Worm (Caenorhabditis elegans) whole organism, L4 larva: ENCODE results near the gene puf-7.
A peak's percentile ranks its signal among the peaks of the same experiment; 100 is the strongest.
"Not testable (repeated sequence)": the region's sequence is repeated elsewhere in the genome, so short reads cannot be mapped to it uniquely, and the experiment has no call there.

Experiments
- F10B5.3 ChIP-seq: sonication (generic microtip); optimal IDR thresholded peaks from 2 replicates; lab custom pipeline; 2016; ENCODE audit warnings: mild to moderate bottlenecking, missing genetic modification characterization, missing compliant biosample characterization
- F49E8.2 ChIP-seq: sonication (generic microtip); optimal IDR thresholded peaks from 2 replicates; lab custom pipeline; 2016; ENCODE audit warnings: missing compliant biosample characterization, mild to moderate bottlenecking, missing genetic modification characterization, borderline replicate concordance
- T26A8.4 ChIP-seq: fragments of 200-800 bp; sonication (Bioruptor generic); IDR thresholded peaks from 2 replicates; pipeline ENCODE4 v1.3.6; 2022; ENCODE audit warnings: missing genetic modification characterization, missing compliant biosample characterization
- ZK546.5 ChIP-seq, 2 experiments: sonication (generic microtip); optimal IDR thresholded peaks; 2 replicates each; lab custom pipeline; 2017; ENCODE audit warnings: missing biosample characterization in 2 of 2, missing genetic modification characterization in 2 of 2
- aha-1 ChIP-seq: fragments of 150-350 bp; peaks from one replicate; lab custom pipeline; 2014; ENCODE audit warnings: missing biosample characterization, missing genetic modification characterization
- arid-1 ChIP-seq: fragments of 200-800 bp; sonication (Bioruptor generic); conservative IDR thresholded peaks from 2 replicates; pipeline ENCODE4 v1.3.6; 2022; ENCODE audit warnings: missing genetic modification reagents, missing genetic modification characterization, missing compliant biosample characterization
- attf-4 ChIP-seq: sonication (generic microtip); optimal IDR thresholded peaks from 3 replicates; lab custom pipeline; 2017; ENCODE audit warnings: missing biosample characterization, missing genetic modification characterization
- ceh-20 ChIP-seq: fragments of 200-800 bp; sonication (Bioruptor generic); IDR thresholded peaks from 2 replicates; pipeline ENCODE4 v1.3.6; 2022; ENCODE audit warnings: missing genetic modification reagents, missing genetic modification characterization, missing compliant biosample characterization
- ceh-44 ChIP-seq: fragments of 200-800 bp; sonication (Bioruptor generic); IDR thresholded peaks from 2 replicates; pipeline ENCODE4 v1.3.6; 2022; ENCODE audit warnings: missing genetic modification reagents, missing genetic modification characterization, missing compliant biosample characterization
- ceh-62 ChIP-seq: sonication (generic microtip); optimal IDR thresholded peaks from 2 replicates; lab custom pipeline; 2017; ENCODE audit warnings: missing biosample characterization, missing genetic modification characterization
- ces-1 ChIP-seq: fragments of 150-350 bp; sonication (generic microtip); optimal IDR thresholded peaks from 4 replicates; lab custom pipeline; 2014; ENCODE audit warnings: missing biosample characterization, missing genetic modification reagents, missing genetic modification characterization
- daf-12 ChIP-seq: fragments of 150-350 bp; optimal IDR thresholded peaks from 2 replicates; lab custom pipeline; 2014; ENCODE audit warnings: missing biosample characterization, missing genetic modification reagents, missing genetic modification characterization
- daf-16 ChIP-seq, 3 experiments: sonication (generic microtip); optimal IDR thresholded peaks; 2 replicates each; lab custom pipeline; 2016 to 2017; ENCODE audit warnings: missing genetic modification characterization in 3 of 3, missing genetic modification reagents in 3 of 3, mild to moderate bottlenecking in 2 of 3, missing compliant biosample characterization in 2 of 3, missing biosample characterization in 1 of 3, moderate library complexity in 1 of 3
- daf-19 ChIP-seq: fragments of 200-800 bp; sonication (Bioruptor generic); conservative IDR thresholded peaks from 2 replicates; pipeline ENCODE4 v1.3.6; 2022; ENCODE audit warnings: missing genetic modification characterization, missing compliant biosample characterization
- egl-27 ChIP-seq: sonication (generic microtip); optimal IDR thresholded peaks from 3 replicates; lab custom pipeline; 2017; ENCODE audit warnings: missing biosample characterization, missing genetic modification reagents, missing genetic modification characterization
- egl-43 ChIP-seq: fragments of 200-800 bp; sonication (Bioruptor generic); IDR thresholded peaks from 2 replicates; pipeline ENCODE4 v1.3.6; 2022; ENCODE audit warnings: missing genetic modification reagents, missing genetic modification characterization, missing compliant biosample characterization
- fos-1 ChIP-seq: fragments of 150-350 bp; optimal IDR thresholded peaks from 2 replicates; lab custom pipeline; 2014; ENCODE audit warnings: missing biosample characterization, missing genetic modification characterization
- hif-1 ChIP-seq, 2 experiments: sonication (generic microtip); optimal IDR thresholded peaks; 2 replicates each; lab custom pipeline; 2016 to 2017; ENCODE audit warnings: missing compliant biosample characterization in 2 of 2, missing genetic modification characterization in 2 of 2, missing genetic modification reagents in 2 of 2, missing genotype in 2 of 2, mild to moderate bottlenecking in 1 of 2
- hlh-30 ChIP-seq: sonication (generic microtip); optimal IDR thresholded peaks from 2 replicates; lab custom pipeline; 2017; ENCODE audit warnings: antibody characterized with exemption, mild to moderate bottlenecking, missing genetic modification characterization, missing compliant biosample characterization; ENCODE audit not compliant: insufficient read depth
- hmg-1.1 ChIP-seq: fragments of 200-800 bp; sonication (Bioruptor generic); IDR thresholded peaks from 2 replicates; pipeline ENCODE4 v1.3.6; 2022; ENCODE audit warnings: missing genetic modification reagents, missing genetic modification characterization, missing compliant biosample characterization
- jun-1 ChIP-seq: fragments of 150-350 bp; optimal IDR thresholded peaks from 2 replicates; lab custom pipeline; 2014; ENCODE audit warnings: missing biosample characterization, missing genetic modification reagents, missing genetic modification characterization
- lin-29 ChIP-seq: fragments of 200-800 bp; sonication (Bioruptor generic); IDR thresholded peaks from 2 replicates; pipeline ENCODE4 v1.3.6; 2022; ENCODE audit warnings: missing genetic modification reagents, missing genetic modification characterization, missing compliant biosample characterization
- mep-1 ChIP-seq: fragments of 150-350 bp; sonication (generic microtip); optimal IDR thresholded peaks from 3 replicates; lab custom pipeline; 2014; ENCODE audit warnings: missing biosample characterization, missing genetic modification characterization
- nhr-10 ChIP-seq: fragments of 150-350 bp; optimal IDR thresholded peaks from 2 replicates; lab custom pipeline; 2014; ENCODE audit warnings: missing biosample characterization, missing genetic modification characterization
- nhr-11 ChIP-seq: fragments of 150-350 bp; optimal IDR thresholded peaks from 2 replicates; lab custom pipeline; 2014; ENCODE audit warnings: missing biosample characterization, missing genetic modification characterization
- nhr-25 ChIP-seq: sonication (generic microtip); optimal IDR thresholded peaks from 2 replicates; lab custom pipeline; 2017; ENCODE audit warnings: missing genetic modification characterization, mild to moderate bottlenecking, missing compliant biosample characterization, antibody characterized with exemption, moderate library complexity, borderline replicate concordance; ENCODE audit not compliant: insufficient read depth
- nhr-41 ChIP-seq: fragments of 200-800 bp; sonication (Bioruptor generic); IDR thresholded peaks from 2 replicates; pipeline ENCODE4 v1.3.6; 2022; ENCODE audit warnings: missing genetic modification reagents, missing genetic modification characterization, missing compliant biosample characterization
- nhr-6 ChIP-seq: fragments of 150-350 bp; optimal IDR thresholded peaks from 2 replicates; lab custom pipeline; 2014; ENCODE audit warnings: missing biosample characterization, missing genetic modification characterization
- pha-4 ChIP-seq, 2 experiments: fragments of 150-350 bp in 1 of 2; fragments of 200-800 bp in 1 of 2; sonication (Bioruptor generic) in 1 of 2; IDR thresholded peaks in 1 of 2; optimal IDR thresholded peaks in 1 of 2; 2 replicates each; pipeline versions ENCODE4 v1.3.6 to Lab custom; 2014 to 2022; ENCODE audit warnings: missing genetic modification characterization in 2 of 2, missing genetic modification reagents in 2 of 2, missing biosample characterization in 1 of 2, missing compliant biosample characterization in 1 of 2
- rbr-2 ChIP-seq: sonication (generic microtip); optimal IDR thresholded peaks from 2 replicates; lab custom pipeline; 2016; ENCODE audit warnings: missing genotype, missing genetic modification characterization, missing compliant biosample characterization
- saeg-2 ChIP-seq: fragments of 200-800 bp; sonication (Bioruptor generic); IDR thresholded peaks from 2 replicates; pipeline ENCODE4 v1.3.6; 2022; ENCODE audit warnings: missing genetic modification reagents, missing genetic modification characterization, missing compliant biosample characterization
- snpc-4 ChIP-seq: fragments of 150-350 bp; optimal IDR thresholded peaks from 2 replicates; lab custom pipeline; 2014; ENCODE audit warnings: missing biosample characterization, missing genetic modification characterization
- unc-62 ChIP-seq, 3 experiments: fragments of 150-350 bp in 1 of 3; sonication (generic microtip); optimal IDR thresholded peaks in 2 of 3; peaks in 1 of 3; 1 replicate in 1 of 3; 2 replicates in 2 of 3; lab custom pipeline; 2014 to 2017; ENCODE audit warnings: missing biosample characterization in 3 of 3, missing genetic modification characterization in 3 of 3, missing genetic modification reagents in 3 of 3, missing genotype in 1 of 3
- zag-1 ChIP-seq: fragments of 150-350 bp; optimal IDR thresholded peaks from 2 replicates; lab custom pipeline; 2014; ENCODE audit warnings: missing biosample characterization, missing genetic modification characterization
- zfp-3 ChIP-seq: fragments of 200-800 bp; sonication (Bioruptor generic); conservative IDR thresholded peaks from 2 replicates; pipeline ENCODE4 v1.3.6; 2022; ENCODE audit warnings: missing genetic modification reagents, missing genetic modification characterization, missing compliant biosample characterization
- zip-2 ChIP-seq: fragments of 150-350 bp; optimal IDR thresholded peaks from 2 replicates; lab custom pipeline; 2014; ENCODE audit warnings: missing biosample characterization, missing genetic modification characterization

The puf-7 gene

ce11 chrIV:5491054-5491453 is 4.5 kb downstream of the puf-7 start, which contains the start of gene B0273.115:
B0273.115 (minus strand) TSS chrIV:5491154.
- not testable (repeated sequence) for TF ChIP-seq daf-19 (GFP tag; lab: Robert Waterston, UW); attf-4; nhr-41 (GFP tag; lab: Robert Waterston, UW)

ce11 chrIV:5492196-5492595 is 5.7 kb downstream of the puf-7 start:
- TF ChIP-seq zip-2 (tag; lab: Kevin White, UChicago) (no peak), unc-62 (GFP tag; optimal IDR thresholded peaks at IDR 0.05 in 1 of 2; lab: Kevin White, UChicago) (peak in 1 of 2 experiments; percentile 63), unc-62 (tag; optimal IDR thresholded peaks at IDR 0.05; lab: Kevin White, UChicago) (no peak)

ce11 chrIV:5493135-5493534 is 6.6 kb downstream of the puf-7 start:
- TF ChIP-seq aha-1 (no peak), daf-12 (tag; lab: Kevin White, UChicago) (no peak), F10B5.3 (tag; lab: Kevin White, UChicago) (no peak), daf-16 (GFP tag; optimal IDR thresholded peaks at IDR 0.05; lab: Kevin White, UChicago) (no peak), daf-16 (tag; optimal IDR thresholded peaks at IDR 0.05; lab: Kevin White, UChicago) (no peak), ZK546.5 (tag; optimal IDR thresholded peaks at IDR 0.05; lab: Kevin White, UChicago) (no peak), arid-1 (GFP tag; lab: Robert Waterston, UW) (no peak), lin-29 (GFP tag; lab: Robert Waterston, UW) (no peak), nhr-41 (GFP tag; lab: Robert Waterston, UW) (no peak), nhr-6 (tag; lab: Kevin White, UChicago) (no peak)

- no peak for TF ChIP-seq arid-1 (GFP tag; lab: Robert Waterston, UW)
- TF ChIP-seq ces-1 (GFP tag; lab: Kevin White, UChicago): no peak
- TF ChIP-seq zfp-3 (GFP tag; lab: Robert Waterston, UW): no peak
- no peak for TF ChIP-seq hlh-30 (tag; lab: Kevin White, UChicago)
- TF ChIP-seq daf-12 (tag; lab: Kevin White, UChicago): no peak
- no peak for TF ChIP-seq T26A8.4 (GFP tag; lab: Robert Waterston, UW)
- no peak for TF ChIP-seq nhr-11
- no peak for TF ChIP-seq daf-19 (GFP tag; lab: Robert Waterston, UW)
- no peak for TF ChIP-seq jun-1 (tag; lab: Kevin White, UChicago)
- TF ChIP-seq egl-27 (tag; lab: Kevin White, UChicago): no peak
- no peak for TF ChIP-seq F49E8.2
- TF ChIP-seq hmg-1.1 (GFP tag; lab: Robert Waterston, UW): no peak
These were observed 7.2 kb downstream of the puf-7 start, which contains the start of gene B0273.1 for ce11 chrIV:5493692-5494091. B0273.1 (plus strand) TSS chrIV:5493992.

- no peak for TF ChIP-seq ceh-62
- no peak for TF ChIP-seq nhr-10 (tag; lab: Kevin White, UChicago)
- no peak for TF ChIP-seq nhr-25 (tag; lab: Kevin White, UChicago)
- TF ChIP-seq zag-1 (tag; lab: Kevin White, UChicago): no peak
- peak in 1 of 2 experiments; percentile 77 for TF ChIP-seq unc-62 (GFP tag; optimal IDR thresholded peaks at IDR 0.05 in 1 of 2; lab: Kevin White, UChicago)
- no peak for TF ChIP-seq unc-62 (tag; optimal IDR thresholded peaks at IDR 0.05; lab: Kevin White, UChicago)
- no peak for TF ChIP-seq egl-43 (GFP tag; lab: Robert Waterston, UW)
- TF ChIP-seq fos-1 (tag; lab: Kevin White, UChicago): no peak
These were observed 7.6 kb downstream of the puf-7 start for ce11 chrIV:5494099-5494498.

ce11 chrIV:5501414-5501813 is 14.9 kb downstream of the puf-7 start:
- no peak for TF ChIP-seq snpc-4 (tag; lab: Kevin White, UChicago)
- no peak for TF ChIP-seq rbr-2
- TF ChIP-seq daf-16 (GFP tag; optimal IDR thresholded peaks at IDR 0.05; lab: Kevin White, UChicago): no peak
- TF ChIP-seq daf-16 (tag; optimal IDR thresholded peaks at IDR 0.05; lab: Kevin White, UChicago): no peak
- no peak for TF ChIP-seq hif-1 (tag; optimal IDR thresholded peaks at IDR 0.05; lab: Kevin White, UChicago)
- TF ChIP-seq saeg-2 (GFP tag; lab: Robert Waterston, UW): no peak
- TF ChIP-seq pha-4 (GFP tag; IDR thresholded peaks at IDR 0.05; lab: Robert Waterston, UW): no peak
- no peak for TF ChIP-seq pha-4 (tag; optimal IDR thresholded peaks at IDR 0.05; lab: Kevin White, UChicago)
- no peak for TF ChIP-seq mep-1 (tag; lab: Kevin White, UChicago)
- TF ChIP-seq zfp-3 (GFP tag; lab: Robert Waterston, UW): no peak
- TF ChIP-seq ceh-20: no peak
- no peak for TF ChIP-seq ceh-44 (GFP tag; lab: Robert Waterston, UW)
